Fruit fly (Drosophila melanogaster) whole organism, embryonic: ENCODE results near the gene Prosbeta2R2.

ENCODE experiments used
- Asciz ChIP-seq: fragments of 200-800 bp; sonication (Bioruptor generic); optimal IDR thresholded peaks from 2 replicates; lab custom pipeline; 2017; ENCODE audit warnings: missing biosample characterization, mild to moderate bottlenecking, missing genetic modification characterization, missing genetic modification reagents
- Atf3 ChIP-seq: fragments of 200-800 bp; sonication (Bioruptor generic); optimal IDR thresholded peaks from 3 replicates; lab custom pipeline; 2016; ENCODE audit warnings: missing biosample characterization, missing genetic modification characterization
- Awh ChIP-seq: fragments of 200-800 bp; sonication (Bioruptor generic); IDR thresholded peaks from 2 replicates; pipeline ENCODE4, ENCODE4 v1.3.6; 2022; ENCODE audit warnings: missing biosample characterization, missing genetic modification characterization
- CG10431 ChIP-seq: fragments of 200-800 bp; sonication (Bioruptor generic); optimal IDR thresholded peaks from 3 replicates; lab custom pipeline; 2018; ENCODE audit warnings: missing biosample characterization, mild to moderate bottlenecking, missing genetic modification characterization
- CG1233 ChIP-seq: fragments of 200-800 bp; sonication (Bioruptor generic); optimal IDR thresholded peaks from 4 replicates; lab custom pipeline; 2018; ENCODE audit warnings: missing biosample characterization, mild to moderate bottlenecking, missing genetic modification characterization
- CG12769 ChIP-seq: fragments of 200-800 bp; sonication (Bioruptor generic); optimal IDR thresholded peaks from 2 replicates; lab custom pipeline; 2019; ENCODE audit warnings: missing biosample characterization, mild to moderate bottlenecking, missing genetic modification characterization, moderate library complexity
- CG15269 ChIP-seq: fragments of 200-800 bp; sonication (Bioruptor generic); optimal IDR thresholded peaks from 2 replicates; lab custom pipeline; 2018; ENCODE audit warnings: missing biosample characterization, mild to moderate bottlenecking, missing genetic modification characterization, moderate library complexity
- CG15479 ChIP-seq: fragments of 200-800 bp; sonication (Bioruptor generic); optimal IDR thresholded peaks from 3 replicates; lab custom pipeline; 2019; ENCODE audit warnings: missing biosample characterization, mild to moderate bottlenecking, missing genetic modification characterization, moderate library complexity
- CG17328 ChIP-seq: fragments of 200-800 bp; sonication (Bioruptor generic); IDR thresholded peaks from 2 replicates; pipeline ENCODE4 v1.3.6; 2022; ENCODE audit warnings: missing biosample characterization, missing genetic modification characterization
- CG2678 ChIP-seq: fragments of 200-800 bp; sonication (Bioruptor generic); optimal IDR thresholded peaks from 3 replicates; lab custom pipeline; 2019; ENCODE audit warnings: missing biosample characterization, mild to moderate bottlenecking, missing genetic modification characterization, moderate library complexity
- CG2875 ChIP-seq: fragments of 200-800 bp; sonication (Bioruptor generic); optimal IDR thresholded peaks from 2 replicates; lab custom pipeline; 2017; ENCODE audit warnings: missing biosample characterization, mild to moderate bottlenecking, missing genetic modification characterization, missing genetic modification reagents
- CG33557 ChIP-seq: fragments of 200-800 bp; sonication (Bioruptor generic); optimal IDR thresholded peaks from 2 replicates; lab custom pipeline; 2019; ENCODE audit warnings: missing biosample characterization, mild to moderate bottlenecking, missing genetic modification characterization, moderate library complexity
- CG4404 ChIP-seq: fragments of 200-800 bp; sonication (Bioruptor generic); IDR thresholded peaks from 2 replicates; pipeline ENCODE4 v1.3.6; 2022; ENCODE audit warnings: missing biosample characterization, missing genetic modification characterization
- CG6689 ChIP-seq: fragments of 200-800 bp; sonication (Bioruptor generic); IDR thresholded peaks from 2 replicates; pipeline ENCODE4 v1.3.6; 2022; ENCODE audit warnings: missing biosample characterization, missing genetic modification characterization
- CG7271 ChIP-seq: fragments of 200-800 bp; sonication (Bioruptor generic); optimal IDR thresholded peaks from 2 replicates; lab custom pipeline; 2018; ENCODE audit warnings: missing biosample characterization, mild to moderate bottlenecking, missing genetic modification characterization, moderate library complexity
- Camta ChIP-seq: fragments of 200-800 bp; sonication (Bioruptor generic); optimal IDR thresholded peaks from 2 replicates; lab custom pipeline; 2016; ENCODE audit warnings: missing biosample characterization, missing genetic modification characterization
- Chrac-16 ChIP-seq: fragments of 200-800 bp; sonication (Bioruptor generic); optimal IDR thresholded peaks from 3 replicates; lab custom pipeline; 2016; ENCODE audit warnings: missing biosample characterization, missing genetic modification characterization
- D ChIP-seq, 2 experiments: fragments of 200-800 bp in 1 of 2; fragments of >200 bp in 1 of 2; sonication (Bioruptor generic) in 1 of 2; optimal IDR thresholded peaks; 2 replicates in 1 of 2; 3 replicates in 1 of 2; lab custom pipeline; 2017; ENCODE audit warnings: mild to moderate bottlenecking in 1 of 2, missing biosample characterization in 1 of 2, missing genetic modification characterization in 1 of 2, missing genetic modification reagents in 1 of 2
- Dref ChIP-seq: fragments of 200-800 bp; sonication (Bioruptor generic); IDR thresholded peaks from 2 replicates; pipeline ENCODE4 v1.3.6; 2022; ENCODE audit warnings: missing biosample characterization, missing genetic modification characterization
- Gug ChIP-seq: fragments of 200-800 bp; sonication (Bioruptor generic); IDR thresholded peaks from 4 replicates; pipeline ENCODE4 v1.3.6; 2022; ENCODE audit warnings: missing biosample characterization, missing genetic modification characterization
- HHEX ChIP-seq: fragments of 200-800 bp; sonication (Bioruptor generic); optimal IDR thresholded peaks from 3 replicates; lab custom pipeline; 2017; ENCODE audit warnings: missing biosample characterization, mild to moderate bottlenecking, missing genetic modification characterization, missing genetic modification reagents
- HLH54F ChIP-seq: fragments of 200-800 bp; sonication (Bioruptor generic); optimal IDR thresholded peaks from 3 replicates; lab custom pipeline; 2016; ENCODE audit warnings: missing biosample characterization, missing genetic modification characterization
- Hand ChIP-seq: fragments of 200-800 bp; sonication (Bioruptor generic); optimal IDR thresholded peaks from 2 replicates; lab custom pipeline; 2017; ENCODE audit warnings: mild to moderate bottlenecking, missing biosample characterization, missing genetic modification reagents, missing genetic modification characterization
- HmgZ ChIP-seq: fragments of 200-800 bp; sonication (Bioruptor generic); optimal IDR thresholded peaks from 2 replicates; lab custom pipeline; 2018; ENCODE audit warnings: missing biosample characterization, mild to moderate bottlenecking, missing genetic modification characterization
- NfI ChIP-seq: fragments of 200-800 bp; sonication (Bioruptor generic); optimal IDR thresholded peaks from 3 replicates; lab custom pipeline; 2018; ENCODE audit warnings: missing biosample characterization, mild to moderate bottlenecking, missing genetic modification characterization, moderate library complexity
- Oli ChIP-seq: fragments of 200-800 bp; sonication (Bioruptor generic); optimal IDR thresholded peaks from 2 replicates; lab custom pipeline; 2018; ENCODE audit warnings: missing biosample characterization, mild to moderate bottlenecking, missing genetic modification characterization, moderate library complexity
- Side ChIP-seq: fragments of 200-800 bp; sonication (Bioruptor generic); optimal IDR thresholded peaks from 2 replicates; lab custom pipeline; 2016; ENCODE audit warnings: missing biosample characterization, missing genetic modification characterization
- Vsx1 ChIP-seq: fragments of 200-800 bp; sonication (Bioruptor generic); optimal IDR thresholded peaks from 2 replicates; lab custom pipeline; 2017; ENCODE audit warnings: missing biosample characterization, mild to moderate bottlenecking, missing genetic modification characterization, missing genetic modification reagents
- amos ChIP-seq: fragments of 200-800 bp; sonication (Bioruptor generic); IDR thresholded peaks from 2 replicates; pipeline ENCODE4 v1.3.6; 2022; ENCODE audit warnings: missing biosample characterization, missing genetic modification characterization; ENCODE audit not compliant: partially characterized antibody
- bab2 ChIP-seq: fragments of 200-800 bp; sonication (Bioruptor generic); optimal IDR thresholded peaks from 2 replicates; lab custom pipeline; 2016; ENCODE audit warnings: missing biosample characterization, missing genetic modification characterization
- caup ChIP-seq: fragments of 200-800 bp; sonication (Bioruptor generic); optimal IDR thresholded peaks from 3 replicates; lab custom pipeline; 2017; ENCODE audit warnings: missing biosample characterization, mild to moderate bottlenecking, missing genetic modification characterization, moderate library complexity; ENCODE audit not compliant: severe bottlenecking
- eve ChIP-seq, 2 experiments: fragments of >200 bp; optimal IDR thresholded peaks; 2 replicates each; lab custom pipeline; 2017; ENCODE audit warnings: missing biosample characterization in 2 of 2, missing genetic modification characterization in 2 of 2
- fd64A ChIP-seq: fragments of 200-800 bp; sonication (Bioruptor generic); optimal IDR thresholded peaks from 3 replicates; lab custom pipeline; 2018; ENCODE audit warnings: missing biosample characterization, mild to moderate bottlenecking, missing genetic modification characterization
- fru ChIP-seq: fragments of >200 bp; optimal IDR thresholded peaks from 2 replicates; lab custom pipeline; 2017
- gro ChIP-seq: fragments of 200-800 bp; sonication (Bioruptor generic); optimal IDR thresholded peaks from 2 replicates; lab custom pipeline; 2016; ENCODE audit warnings: missing biosample characterization, missing genetic modification characterization
- hkb ChIP-seq, 2 experiments: fragments of 200-800 bp in 1 of 2; fragments of >200 bp in 1 of 2; sonication (Bioruptor generic) in 1 of 2; IDR thresholded peaks in 1 of 2; optimal IDR thresholded peaks in 1 of 2; 2 replicates each; pipeline versions ENCODE4 v1.3.6 to Lab custom; 2017 to 2022; ENCODE audit warnings: missing biosample characterization in 1 of 2, missing genetic modification characterization in 1 of 2
- lov ChIP-seq, 2 experiments: fragments of 200-800 bp in 1 of 2; fragments of >200 bp in 1 of 2; sonication (Bioruptor generic) in 1 of 2; IDR thresholded peaks in 1 of 2; optimal IDR thresholded peaks in 1 of 2; 2 replicates in 1 of 2; 3 replicates in 1 of 2; pipeline versions ENCODE4 v1.3.6 to Lab custom; 2017 to 2022; ENCODE audit warnings: missing biosample characterization in 1 of 2, missing genetic modification characterization in 1 of 2
- mirr ChIP-seq: fragments of 200-800 bp; sonication (Bioruptor generic); optimal IDR thresholded peaks from 3 replicates; lab custom pipeline; 2018; ENCODE audit warnings: missing biosample characterization, mild to moderate bottlenecking, missing genetic modification characterization
- p53 ChIP-seq: fragments of 200-800 bp; sonication (Bioruptor generic); optimal IDR thresholded peaks from 2 replicates; lab custom pipeline; 2016; ENCODE audit warnings: missing biosample characterization, missing genetic modification characterization
- peb ChIP-seq: fragments of 200-800 bp; sonication (Bioruptor generic); IDR thresholded peaks from 2 replicates; pipeline ENCODE4 v1.3.6; 2022; ENCODE audit warnings: missing biosample characterization, missing genetic modification characterization
- sob ChIP-seq: fragments of 200-800 bp; sonication (Bioruptor generic); IDR thresholded peaks from 2 replicates; pipeline ENCODE4 v1.3.6; 2022; ENCODE audit warnings: missing biosample characterization, missing genetic modification characterization
- ssp ChIP-seq: fragments of 200-800 bp; sonication (Bioruptor generic); IDR thresholded peaks from 2 replicates; pipeline ENCODE4 v1.3.6; 2022; ENCODE audit warnings: missing biosample characterization, missing genetic modification characterization
- tin ChIP-seq: fragments of 200-800 bp; sonication (Bioruptor generic); optimal IDR thresholded peaks from 3 replicates; lab custom pipeline; 2016; ENCODE audit warnings: missing biosample characterization, missing genetic modification characterization
- tio ChIP-seq: fragments of 200-800 bp; sonication (Bioruptor generic); optimal IDR thresholded peaks from 2 replicates; lab custom pipeline; 2017; ENCODE audit warnings: missing biosample characterization, missing genetic modification characterization, inconsistent platforms
- vnd ChIP-seq: fragments of 200-800 bp; sonication (Bioruptor generic); IDR thresholded peaks from 3 replicates; pipeline ENCODE4 v1.3.6; 2022; ENCODE audit warnings: missing biosample characterization, missing genetic modification characterization; ENCODE audit not compliant: partially characterized antibody
- wor ChIP-seq: fragments of 200-800 bp; sonication (Bioruptor generic); IDR thresholded peaks from 2 replicates; pipeline ENCODE4 v1.3.6; 2022; ENCODE audit warnings: missing biosample characterization, missing genetic modification characterization
- yki ChIP-seq: fragments of >200 bp; optimal IDR thresholded peaks from 3 replicates; lab custom pipeline; 2018

The Prosbeta2R2 gene

DNA sequence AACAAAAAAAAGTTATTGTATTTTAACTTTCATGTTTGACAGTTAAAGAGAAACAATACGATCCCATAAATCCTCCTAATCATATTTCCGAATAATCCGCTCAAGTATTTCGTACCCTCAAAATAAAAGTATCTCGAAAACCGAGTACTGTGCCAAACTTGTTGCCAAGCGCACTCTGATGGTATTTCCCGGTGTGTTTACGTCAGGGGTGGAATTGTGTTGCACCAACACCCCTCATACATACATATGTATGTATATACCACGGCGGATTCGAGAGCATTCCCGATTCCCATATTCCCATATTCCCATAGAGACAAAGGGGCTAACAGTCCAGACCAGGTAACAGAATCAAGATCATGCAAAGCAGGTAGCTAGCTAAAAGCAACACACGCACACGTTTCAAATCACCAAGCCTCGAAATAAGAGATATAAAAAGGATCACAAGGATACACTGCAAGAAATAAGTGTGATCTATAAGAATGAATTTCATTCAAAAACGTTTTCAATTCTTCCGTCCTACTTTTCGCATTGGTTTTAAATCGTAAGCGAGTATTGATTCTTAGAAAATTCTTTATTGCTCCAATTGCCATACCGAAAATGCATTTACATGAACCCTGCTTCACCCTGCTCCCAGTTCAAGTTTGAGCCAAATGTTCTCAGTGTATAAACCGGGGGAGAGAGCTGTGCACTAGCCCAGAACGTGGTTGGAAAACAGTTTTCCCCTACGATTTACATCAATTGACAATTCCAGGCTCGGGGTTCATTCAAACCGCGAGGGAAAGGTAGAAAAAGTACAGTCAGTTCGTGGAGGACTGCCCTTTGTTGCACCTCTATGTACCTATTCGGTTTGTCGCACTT, 7.2 kb downstream of the Prosbeta2R2 start (continued):
- TF ChIP-seq CG6689 (GFP tag; lab: Robert Waterston, UW), result peak; percentile 78
- TF ChIP-seq Chrac-16 (GFP tag; lab: Kevin White, UChicago), result peak; percentile 84
- no peak for TF ChIP-seq hkb (optimal IDR thresholded peaks at IDR 0.05; lab: Kevin White, UChicago)
- peak; percentile 40; the same call in 1 of the 2 replicates for TF ChIP-seq hkb (GFP tag; IDR thresholded peaks at IDR 0.05; lab: Robert Waterston, UW)
- peak; percentile 34 for TF ChIP-seq Vsx1 (GFP tag; lab: Kevin White, UChicago)
- TF ChIP-seq vnd (GFP tag; lab: Robert Waterston, UW), result no peak
- peak; percentile 33 for TF ChIP-seq CG10431 (GFP tag; lab: Kevin White, UChicago)
- peak; percentile 82 for TF ChIP-seq CG1233
- no peak for TF ChIP-seq fru
- TF ChIP-seq Atf3, result peak; percentile 68
- peak; percentile 64; the same call in 2 of the 4 replicates for TF ChIP-seq Gug (GFP tag; lab: Robert Waterston, UW)
- no peak for TF ChIP-seq mirr (GFP tag; lab: Kevin White, UChicago)
- TF ChIP-seq ssp (GFP tag; lab: Robert Waterston, UW), result no peak
- no peak for TF ChIP-seq CG15269 (tag; lab: Kevin White, UChicago)
- peak; percentile 90 for TF ChIP-seq CG7271 (tag; lab: Kevin White, UChicago)
- TF ChIP-seq p53 (GFP tag; lab: Kevin White, UChicago), result peak; percentile 58
- peak; percentile 81 for TF ChIP-seq tin
- no peak for TF ChIP-seq D (optimal IDR thresholded peaks at IDR 0.05; lab: Kevin White, UChicago)
- TF ChIP-seq D (GFP tag; optimal IDR thresholded peaks at IDR 0.05; lab: Kevin White, UChicago), result peak; percentile 78
- no peak for TF ChIP-seq sob (GFP tag; lab: Robert Waterston, UW)
- peak; percentile 74 for TF ChIP-seq tio (GFP tag; lab: Kevin White, UChicago)
- TF ChIP-seq CG4404 (GFP tag; lab: Robert Waterston, UW), result peak; percentile 94
- TF ChIP-seq CG33557 (GFP tag; lab: Kevin White, UChicago), result peak; percentile 95
- TF ChIP-seq CG12769, result no peak
- no peak for TF ChIP-seq yki
- peak; percentile 79 for TF ChIP-seq Side (GFP tag; lab: Kevin White, UChicago)
- peak; percentile 24 for TF ChIP-seq HHEX
- no peak for TF ChIP-seq Hand (GFP tag; lab: Kevin White, UChicago)
- peak; percentile 71 for TF ChIP-seq Oli (tag; lab: Kevin White, UChicago)
- TF ChIP-seq HLH54F (GFP tag; lab: Kevin White, UChicago), result peak; percentile 40
- TF ChIP-seq bab2 (GFP tag; lab: Kevin White, UChicago), result peak; percentile 75
- TF ChIP-seq Camta (GFP tag; lab: Kevin White, UChicago), result peak; percentile 72
- no peak for TF ChIP-seq NfI (GFP tag; lab: Kevin White, UChicago)
- no peak for TF ChIP-seq Dref (GFP tag; lab: Robert Waterston, UW)
- TF ChIP-seq peb (GFP tag; lab: Robert Waterston, UW), result peak; percentile 51; the same call in 1 of the 2 replicates
- TF ChIP-seq fd64A (GFP tag; lab: Kevin White, UChicago), result no peak
- TF ChIP-seq Asciz, result peak; percentile 8
- no peak for TF ChIP-seq caup (GFP tag; lab: Kevin White, UChicago)
- TF ChIP-seq CG2875 (GFP tag; lab: Kevin White, UChicago), result peak; percentile 71
- peak; percentile 71 for TF ChIP-seq CG2678 (tag; lab: Kevin White, UChicago)
- peak; percentile 18 for TF ChIP-seq lov (optimal IDR thresholded peaks at IDR 0.05; lab: Kevin White, UChicago)
- peak; percentile 82; the same call in 2 of the 3 replicates for TF ChIP-seq lov (GFP tag; IDR thresholded peaks at IDR 0.05; lab: Robert Waterston, UW)
- TF ChIP-seq HmgZ (tag; lab: Kevin White, UChicago), result no peak
- no peak for TF ChIP-seq wor (GFP tag; lab: Robert Waterston, UW)
- TF ChIP-seq eve (GFP tag; optimal IDR thresholded peaks at IDR 0.05; lab: Kevin White, UChicago), result peak; percentile 87 to 88
- TF ChIP-seq Awh (GFP tag; lab: Robert Waterston, UW), result peak; percentile 45; the same call in 1 of the 2 replicates
- no peak for TF ChIP-seq gro (GFP tag; lab: Kevin White, UChicago)
- TF ChIP-seq CG15479 (GFP tag; lab: Kevin White, UChicago), result peak; percentile 97
- peak; percentile 82 for TF ChIP-seq CG17328 (GFP tag; lab: Robert Waterston, UW)
- no peak for TF ChIP-seq amos (GFP tag; lab: Robert Waterston, UW)
